Worm (Caenorhabditis elegans) whole organism, L4 larva: ENCODE results near the gene srh-272.

Experiments
- D1046.2 ChIP-seq: fragments of 200-800 bp; sonication (Bioruptor generic); IDR thresholded peaks from 2 replicates; pipeline ENCODE4 v1.3.6; 2022; ENCODE audit warnings: missing genetic modification characterization, missing compliant biosample characterization
- F10B5.3 ChIP-seq: sonication (generic microtip); optimal IDR thresholded peaks from 2 replicates; lab custom pipeline; 2016; ENCODE audit warnings: mild to moderate bottlenecking, missing genetic modification characterization, missing compliant biosample characterization
- F37D6.2 ChIP-seq: sonication (generic microtip); optimal IDR thresholded peaks from 2 replicates; lab custom pipeline; 2016; ENCODE audit warnings: mild to moderate bottlenecking, missing genetic modification characterization, missing compliant biosample characterization
- F49E8.2 ChIP-seq: sonication (generic microtip); optimal IDR thresholded peaks from 2 replicates; lab custom pipeline; 2016; ENCODE audit warnings: missing compliant biosample characterization, mild to moderate bottlenecking, missing genetic modification characterization, borderline replicate concordance
- R02D3.7 ChIP-seq: fragments of 150-350 bp; sonication (generic microtip); optimal IDR thresholded peaks from 3 replicates; lab custom pipeline; 2014; ENCODE audit warnings: missing biosample characterization, missing genetic modification characterization
- T26A8.4 ChIP-seq: fragments of 200-800 bp; sonication (Bioruptor generic); IDR thresholded peaks from 2 replicates; pipeline ENCODE4 v1.3.6; 2022; ENCODE audit warnings: missing genetic modification characterization, missing compliant biosample characterization
- ZK337.2 ChIP-seq: fragments of 200-800 bp; sonication (Bioruptor generic); IDR thresholded peaks from 2 replicates; pipeline ENCODE4 v1.3.6; 2022; ENCODE audit warnings: missing genetic modification reagents, missing genetic modification characterization, missing compliant biosample characterization
- arid-1 ChIP-seq: fragments of 200-800 bp; sonication (Bioruptor generic); conservative IDR thresholded peaks from 2 replicates; pipeline ENCODE4 v1.3.6; 2022; ENCODE audit warnings: missing genetic modification reagents, missing genetic modification characterization, missing compliant biosample characterization
- attf-4 ChIP-seq: sonication (generic microtip); optimal IDR thresholded peaks from 3 replicates; lab custom pipeline; 2017; ENCODE audit warnings: missing biosample characterization, missing genetic modification characterization
- ceh-32 ChIP-seq: sonication (generic microtip); optimal IDR thresholded peaks from 2 replicates; lab custom pipeline; 2016; ENCODE audit warnings: mild to moderate bottlenecking, missing genetic modification characterization, missing compliant biosample characterization; ENCODE audit not compliant: poor library complexity
- ceh-44 ChIP-seq: fragments of 200-800 bp; sonication (Bioruptor generic); IDR thresholded peaks from 2 replicates; pipeline ENCODE4 v1.3.6; 2022; ENCODE audit warnings: missing genetic modification reagents, missing genetic modification characterization, missing compliant biosample characterization
- cey-2 ChIP-seq: sonication (generic microtip); optimal IDR thresholded peaks from 3 replicates; lab custom pipeline; 2017; ENCODE audit warnings: missing genetic modification characterization, mild to moderate bottlenecking, missing compliant biosample characterization, antibody characterized with exemption, borderline replicate concordance; ENCODE audit not compliant: insufficient read depth
- ctbp-1 ChIP-seq: fragments of 200-800 bp; sonication (Bioruptor generic); IDR thresholded peaks from 2 replicates; pipeline ENCODE4 v1.3.6; 2022; ENCODE audit warnings: missing genetic modification reagents, missing genetic modification characterization, missing compliant biosample characterization
- daf-12 ChIP-seq: fragments of 150-350 bp; optimal IDR thresholded peaks from 2 replicates; lab custom pipeline; 2014; ENCODE audit warnings: missing biosample characterization, missing genetic modification reagents, missing genetic modification characterization
- daf-16 ChIP-seq, 3 experiments: sonication (generic microtip); optimal IDR thresholded peaks; 2 replicates each; lab custom pipeline; 2016 to 2017; ENCODE audit warnings: missing genetic modification characterization in 3 of 3, missing genetic modification reagents in 3 of 3, mild to moderate bottlenecking in 2 of 3, missing compliant biosample characterization in 2 of 3, missing biosample characterization in 1 of 3, moderate library complexity in 1 of 3
- daf-8 ChIP-seq: fragments of 200-800 bp; sonication (Bioruptor generic); IDR thresholded peaks from 2 replicates; pipeline ENCODE4 v1.3.6; 2022; ENCODE audit warnings: missing genetic modification characterization, missing compliant biosample characterization
- dmd-8 ChIP-seq: fragments of 200-800 bp; sonication (Bioruptor generic); IDR thresholded peaks from 2 replicates; pipeline ENCODE4 v1.3.6; 2022; ENCODE audit warnings: missing genetic modification characterization, missing compliant biosample characterization
- dmd-9 ChIP-seq: fragments of 200-800 bp; sonication (Bioruptor generic); IDR thresholded peaks from 2 replicates; pipeline ENCODE4 v1.3.6; 2022; ENCODE audit warnings: missing genetic modification reagents, missing genetic modification characterization, missing compliant biosample characterization
- egl-27 ChIP-seq: sonication (generic microtip); optimal IDR thresholded peaks from 3 replicates; lab custom pipeline; 2017; ENCODE audit warnings: missing biosample characterization, missing genetic modification reagents, missing genetic modification characterization
- egl-43 ChIP-seq: fragments of 200-800 bp; sonication (Bioruptor generic); IDR thresholded peaks from 2 replicates; pipeline ENCODE4 v1.3.6; 2022; ENCODE audit warnings: missing genetic modification reagents, missing genetic modification characterization, missing compliant biosample characterization
- gei-8 ChIP-seq: fragments of 200-800 bp; sonication (Bioruptor generic); optimal IDR thresholded peaks from 2 replicates; lab custom pipeline; 2018; ENCODE audit warnings: mild to moderate bottlenecking, missing genetic modification characterization, missing compliant biosample characterization
- hlh-11 ChIP-seq: fragments of 200-800 bp; sonication (Bioruptor generic); optimal IDR thresholded peaks from 2 replicates; lab custom pipeline; 2018; ENCODE audit warnings: mild to moderate bottlenecking, missing genetic modification characterization, missing compliant biosample characterization
- hmg-1.1 ChIP-seq: fragments of 200-800 bp; sonication (Bioruptor generic); IDR thresholded peaks from 2 replicates; pipeline ENCODE4 v1.3.6; 2022; ENCODE audit warnings: missing genetic modification reagents, missing genetic modification characterization, missing compliant biosample characterization
- lim-7 ChIP-seq: fragments of 200-800 bp; sonication (Bioruptor generic); IDR thresholded peaks from 2 replicates; pipeline ENCODE4 v1.3.6; 2022; ENCODE audit warnings: missing genetic modification characterization, missing compliant biosample characterization
- lin-1 ChIP-seq: fragments of 200-800 bp; sonication (Bioruptor generic); IDR thresholded peaks from 2 replicates; pipeline ENCODE4 v1.3.6; 2022; ENCODE audit warnings: missing genetic modification reagents, missing genetic modification characterization, missing compliant biosample characterization
- lin-38 ChIP-seq: fragments of 200-800 bp; sonication (Bioruptor generic); IDR thresholded peaks from 2 replicates; pipeline ENCODE4 v1.3.6; 2022; ENCODE audit warnings: missing genetic modification reagents, missing genetic modification characterization, missing compliant biosample characterization
- lin-39 ChIP-seq: fragments of 150-350 bp; optimal IDR thresholded peaks from 2 replicates; lab custom pipeline; 2014; ENCODE audit warnings: missing biosample characterization, missing genetic modification reagents, missing genetic modification characterization
- lir-3 ChIP-seq: sonication (generic microtip); optimal IDR thresholded peaks from 2 replicates; lab custom pipeline; 2016; ENCODE audit warnings: mild to moderate bottlenecking, missing genetic modification characterization, missing compliant biosample characterization
- mes-2 ChIP-seq: sonication (generic microtip); optimal IDR thresholded peaks from 2 replicates; lab custom pipeline; 2016; ENCODE audit warnings: missing genotype, mild to moderate bottlenecking, missing genetic modification characterization, missing compliant biosample characterization; ENCODE audit not compliant: poor library complexity, severe bottlenecking
- nhr-102 ChIP-seq: sonication (generic microtip); optimal IDR thresholded peaks from 2 replicates; lab custom pipeline; 2016; ENCODE audit warnings: mild to moderate bottlenecking, missing genetic modification characterization, moderate library complexity, missing compliant biosample characterization
- nhr-11 ChIP-seq: fragments of 150-350 bp; optimal IDR thresholded peaks from 2 replicates; lab custom pipeline; 2014; ENCODE audit warnings: missing biosample characterization, missing genetic modification characterization
- nhr-111 ChIP-seq: fragments of 200-800 bp; sonication (Bioruptor generic); optimal IDR thresholded peaks from 2 replicates; lab custom pipeline; 2018; ENCODE audit warnings: mild to moderate bottlenecking, missing genetic modification characterization, missing compliant biosample characterization
- nhr-25 ChIP-seq: sonication (generic microtip); optimal IDR thresholded peaks from 2 replicates; lab custom pipeline; 2017; ENCODE audit warnings: missing genetic modification characterization, mild to moderate bottlenecking, missing compliant biosample characterization, antibody characterized with exemption, moderate library complexity, borderline replicate concordance; ENCODE audit not compliant: insufficient read depth
- nhr-28 ChIP-seq: fragments of 150-350 bp; optimal IDR thresholded peaks from 2 replicates; lab custom pipeline; 2014; ENCODE audit warnings: missing biosample characterization, missing genetic modification characterization
- nhr-41 ChIP-seq: fragments of 200-800 bp; sonication (Bioruptor generic); IDR thresholded peaks from 2 replicates; pipeline ENCODE4 v1.3.6; 2022; ENCODE audit warnings: missing genetic modification reagents, missing genetic modification characterization, missing compliant biosample characterization
- nhr-48 ChIP-seq: sonication (generic microtip); optimal IDR thresholded peaks from 2 replicates; lab custom pipeline; 2016; ENCODE audit warnings: mild to moderate bottlenecking, missing genetic modification characterization, missing compliant biosample characterization
- nhr-77 ChIP-seq: fragments of 150-350 bp; optimal IDR thresholded peaks from 2 replicates; lab custom pipeline; 2014; ENCODE audit warnings: missing biosample characterization, missing genetic modification characterization
- rbr-2 ChIP-seq: sonication (generic microtip); optimal IDR thresholded peaks from 2 replicates; lab custom pipeline; 2016; ENCODE audit warnings: missing genotype, missing genetic modification characterization, missing compliant biosample characterization
- saeg-2 ChIP-seq: fragments of 200-800 bp; sonication (Bioruptor generic); IDR thresholded peaks from 2 replicates; pipeline ENCODE4 v1.3.6; 2022; ENCODE audit warnings: missing genetic modification reagents, missing genetic modification characterization, missing compliant biosample characterization
- set-16 ChIP-seq: fragments of 200-800 bp; sonication (Bioruptor generic); IDR thresholded peaks from 2 replicates; pipeline ENCODE4 v1.3.6; 2022; ENCODE audit warnings: missing genetic modification reagents, missing genetic modification characterization, missing compliant biosample characterization
- skn-1 ChIP-seq: fragments of 150-350 bp; optimal IDR thresholded peaks from 2 replicates; lab custom pipeline; 2014; ENCODE audit warnings: missing biosample characterization, missing genetic modification characterization
- snpc-4 ChIP-seq: fragments of 150-350 bp; optimal IDR thresholded peaks from 2 replicates; lab custom pipeline; 2014; ENCODE audit warnings: missing biosample characterization, missing genetic modification characterization
- spr-1 ChIP-seq: sonication (generic microtip); optimal IDR thresholded peaks from 2 replicates; lab custom pipeline; 2016; ENCODE audit warnings: mild to moderate bottlenecking, missing genetic modification characterization, missing compliant biosample characterization
- tra-1 ChIP-seq: fragments of 200-800 bp; sonication (Bioruptor generic); IDR thresholded peaks from 2 replicates; pipeline ENCODE4 v1.3.6; 2022; ENCODE audit warnings: missing genetic modification reagents, missing genetic modification characterization, missing compliant biosample characterization
- unc-39 ChIP-seq: sonication (generic microtip); optimal IDR thresholded peaks from 2 replicates; lab custom pipeline; 2017; ENCODE audit warnings: missing biosample characterization, missing genetic modification characterization
- unc-62 ChIP-seq, 3 experiments: fragments of 150-350 bp in 1 of 3; sonication (generic microtip); optimal IDR thresholded peaks in 2 of 3; peaks in 1 of 3; 1 replicate in 1 of 3; 2 replicates in 2 of 3; lab custom pipeline; 2014 to 2017; ENCODE audit warnings: missing biosample characterization in 3 of 3, missing genetic modification characterization in 3 of 3, missing genetic modification reagents in 3 of 3, missing genotype in 1 of 3
- zfp-2 ChIP-seq: sonication (generic microtip); optimal IDR thresholded peaks from 2 replicates; lab custom pipeline; 2016; ENCODE audit warnings: mild to moderate bottlenecking, missing genetic modification characterization, missing compliant biosample characterization
- zfp-3 ChIP-seq: fragments of 200-800 bp; sonication (Bioruptor generic); conservative IDR thresholded peaks from 2 replicates; pipeline ENCODE4 v1.3.6; 2022; ENCODE audit warnings: missing genetic modification reagents, missing genetic modification characterization, missing compliant biosample characterization
- ztf-7 ChIP-seq: fragments of 150-350 bp; optimal IDR thresholded peaks from 2 replicates; lab custom pipeline; 2014; ENCODE audit warnings: missing biosample characterization, missing genetic modification characterization

srh-272 gene

ce11 chrV:2871754-2872504, 8.8 kb downstream of the srh-272 start (continued):
- TF ChIP-seq saeg-2 (GFP tag; lab: Robert Waterston, UW) (no peak), daf-8 (GFP tag; lab: Robert Waterston, UW) (no peak), ztf-7 (no peak), T26A8.4 (GFP tag; lab: Robert Waterston, UW) (peak; percentile 31; the same call in 1 of the 2 replicates), daf-12 (tag; lab: Kevin White, UChicago) (no peak), arid-1 (no peak), lin-39 (no peak), skn-1 (tag; lab: Kevin White, UChicago) (no peak), ceh-32 (tag; lab: Kevin White, UChicago) (no peak), cey-2 (tag; lab: Kevin White, UChicago) (no peak), set-16 (GFP tag; lab: Robert Waterston, UW) (no peak), nhr-102 (peak; percentile 17), nhr-48 (tag; lab: Kevin White, UChicago) (no peak), lin-38 (GFP tag; lab: Robert Waterston, UW) (peak; percentile 53), ceh-44 (GFP tag; lab: Robert Waterston, UW) (no peak), nhr-11 (tag; lab: Kevin White, UChicago) (no peak), gei-8 (GFP tag; lab: Kevin White, UChicago) (no peak), D1046.2 (GFP tag; lab: Robert Waterston, UW) (no peak), nhr-111 (GFP tag; lab: Kevin White, UChicago) (no peak), hlh-11 (tag; lab: Kevin White, UChicago) (peak; percentile 30), lin-1 (GFP tag; lab: Robert Waterston, UW) (no peak), nhr-41 (no peak), unc-39 (no peak), ctbp-1 (GFP tag; lab: Robert Waterston, UW) (0 out of 2 replicates have a peak, but pooled peaks have one; percentile 31), nhr-28 (tag; lab: Kevin White, UChicago) (no peak), snpc-4 (no peak), tra-1 (GFP tag; lab: Robert Waterston, UW) (peak; percentile 42; the same call in 1 of the 2 replicates), dmd-8 (GFP tag; lab: Robert Waterston, UW) (peak; percentile 52; the same call in 1 of the 2 replicates), nhr-25 (tag; lab: Kevin White, UChicago) (no peak), F49E8.2 (tag; lab: Kevin White, UChicago) (no peak), dmd-9 (GFP tag; lab: Robert Waterston, UW) (no peak), zfp-2 (tag; lab: Kevin White, UChicago) (no peak), egl-43 (no peak), nhr-77 (tag; lab: Kevin White, UChicago) (no peak), F37D6.2 (no peak), lim-7 (GFP tag; lab: Robert Waterston, UW) (no peak), attf-4 (tag; lab: Kevin White, UChicago) (no peak), mes-2 (tag; lab: Kevin White, UChicago) (no peak), hmg-1.1 (GFP tag; lab: Robert Waterston, UW) (no peak), lir-3 (tag; lab: Kevin White, UChicago) (no peak), F10B5.3 (tag; lab: Kevin White, UChicago) (no peak), rbr-2 (tag; lab: Kevin White, UChicago) (no peak), zfp-3 (no peak; the same call in 1 of the 2 replicates), egl-27 (tag; lab: Kevin White, UChicago) (no peak), spr-1 (tag; lab: Kevin White, UChicago) (no peak), R02D3.7 (tag; lab: Kevin White, UChicago) (no peak), ZK337.2 (GFP tag; lab: Robert Waterston, UW) (no peak), daf-16 (GFP tag; optimal IDR thresholded peaks at IDR 0.05; lab: Kevin White, UChicago) (no peak), daf-16 (tag; optimal IDR thresholded peaks at IDR 0.05; lab: Kevin White, UChicago) (no peak), unc-62 (GFP tag; optimal IDR thresholded peaks at IDR 0.05 in 1 of 2; lab: Kevin White, UChicago) (no peak), unc-62 (tag; optimal IDR thresholded peaks at IDR 0.05; lab: Kevin White, UChicago) (no peak)
